Fruit fly (Drosophila melanogaster) whole organism, embryonic: ENCODE data around the gene wls.

Source experiments
- Abd-B ChIP-seq: fragments of 200-800 bp; sonication (Bioruptor generic); optimal IDR thresholded peaks from 2 replicates; lab custom pipeline; 2018; ENCODE audit warnings: missing biosample characterization, mild to moderate bottlenecking, missing genetic modification characterization, moderate library complexity
- CG11247 ChIP-seq: fragments of 200-800 bp; sonication (Bioruptor generic); IDR thresholded peaks from 2 replicates; pipeline ENCODE4 v1.3.6; 2022; ENCODE audit warnings: missing biosample characterization, missing genetic modification characterization
- CG11695 ChIP-seq: fragments of 200-800 bp; sonication (Bioruptor generic); IDR thresholded peaks from 3 replicates; pipeline ENCODE4 v1.3.6; 2022; ENCODE audit warnings: missing biosample characterization, missing genetic modification characterization
- CG12104 ChIP-seq: fragments of 200-800 bp; sonication (Bioruptor generic); optimal IDR thresholded peaks from 3 replicates; lab custom pipeline; 2016; ENCODE audit warnings: missing biosample characterization, missing genetic modification characterization
- CG12391 ChIP-seq: fragments of 200-800 bp; sonication (Bioruptor generic); optimal IDR thresholded peaks from 3 replicates; lab custom pipeline; 2018; ENCODE audit warnings: missing biosample characterization, mild to moderate bottlenecking, missing genetic modification characterization, moderate library complexity
- CG12659 ChIP-seq: fragments of 200-800 bp; sonication (Bioruptor generic); optimal IDR thresholded peaks from 3 replicates; lab custom pipeline; 2017; ENCODE audit warnings: mild to moderate bottlenecking, missing biosample characterization, missing genetic modification reagents, missing genetic modification characterization
- CG13296 ChIP-seq: fragments of 200-800 bp; sonication (Bioruptor generic); optimal IDR thresholded peaks from 3 replicates; lab custom pipeline; 2018; ENCODE audit warnings: missing biosample characterization, mild to moderate bottlenecking, missing genetic modification characterization
- CG15011 ChIP-seq: fragments of 200-800 bp; sonication (Bioruptor generic); optimal IDR thresholded peaks from 3 replicates; lab custom pipeline; 2018; ENCODE audit warnings: missing biosample characterization, mild to moderate bottlenecking, missing genetic modification characterization
- CG17385 ChIP-seq: fragments of 200-800 bp; sonication (Bioruptor generic); optimal IDR thresholded peaks from 3 replicates; lab custom pipeline; 2018; ENCODE audit warnings: missing biosample characterization, mild to moderate bottlenecking, missing genetic modification characterization
- CG2129 ChIP-seq: fragments of 200-800 bp; sonication (Bioruptor generic); IDR thresholded peaks from 2 replicates; pipeline ENCODE4 v1.3.6; 2022; ENCODE audit warnings: missing biosample characterization, missing genetic modification characterization; ENCODE audit not compliant: partially characterized antibody
- CG3065 ChIP-seq: fragments of 200-800 bp; sonication (Bioruptor generic); optimal IDR thresholded peaks from 2 replicates; lab custom pipeline; 2016; ENCODE audit warnings: missing biosample characterization, missing genetic modification characterization
- CG3407 ChIP-seq: fragments of 200-800 bp; sonication (Bioruptor generic); optimal IDR thresholded peaks from 2 replicates; lab custom pipeline; 2018; ENCODE audit warnings: missing biosample characterization, mild to moderate bottlenecking, missing genetic modification characterization
- CG3838 ChIP-seq: fragments of 200-800 bp; sonication (Bioruptor generic); optimal IDR thresholded peaks from 3 replicates; lab custom pipeline; 2016; ENCODE audit warnings: missing biosample characterization, missing genetic modification characterization
- CG42726 ChIP-seq: fragments of 200-800 bp; sonication (Bioruptor generic); IDR thresholded peaks from 2 replicates; pipeline ENCODE4 v1.3.6; 2022; ENCODE audit warnings: missing biosample characterization, missing genetic modification characterization; ENCODE audit not compliant: partially characterized antibody
- CG4707 ChIP-seq: fragments of 200-800 bp; sonication (Bioruptor generic); optimal IDR thresholded peaks from 2 replicates; lab custom pipeline; 2018; ENCODE audit warnings: missing biosample characterization, mild to moderate bottlenecking, missing genetic modification characterization, moderate library complexity
- CG4854 ChIP-seq: fragments of 200-800 bp; sonication (Bioruptor generic); optimal IDR thresholded peaks from 2 replicates; lab custom pipeline; 2016; ENCODE audit warnings: missing biosample characterization, missing genetic modification characterization, inconsistent platforms
- CG6854 ChIP-seq: fragments of 200-800 bp; sonication (Bioruptor generic); optimal IDR thresholded peaks from 3 replicates; lab custom pipeline; 2017; ENCODE audit warnings: missing biosample characterization, mild to moderate bottlenecking, missing genetic modification characterization
- CG7928 ChIP-seq: fragments of 200-800 bp; sonication (Bioruptor generic); optimal IDR thresholded peaks from 2 replicates; lab custom pipeline; 2017; ENCODE audit warnings: missing biosample characterization, mild to moderate bottlenecking, missing genetic modification characterization
- CG7987 ChIP-seq: fragments of 200-800 bp; sonication (Bioruptor generic); optimal IDR thresholded peaks from 2 replicates; lab custom pipeline; 2018; ENCODE audit warnings: missing biosample characterization, mild to moderate bottlenecking, missing genetic modification characterization, moderate library complexity
- CG8478 ChIP-seq: fragments of >200 bp; optimal IDR thresholded peaks from 2 replicates; lab custom pipeline; 2018
- CG9797 ChIP-seq: fragments of 200-800 bp; sonication (Bioruptor generic); optimal IDR thresholded peaks from 3 replicates; lab custom pipeline; 2018; ENCODE audit warnings: missing biosample characterization, mild to moderate bottlenecking, missing genetic modification characterization
- Chrac-16 ChIP-seq: fragments of 200-800 bp; sonication (Bioruptor generic); optimal IDR thresholded peaks from 3 replicates; lab custom pipeline; 2016; ENCODE audit warnings: missing biosample characterization, missing genetic modification characterization
- CkIIα-i1 ChIP-seq: fragments of 200-800 bp; sonication (Bioruptor generic); IDR thresholded peaks from 2 replicates; pipeline ENCODE4 v1.3.6; 2022; ENCODE audit warnings: missing biosample characterization, missing genetic modification characterization
- CoRest ChIP-seq: fragments of 200-800 bp; sonication (Bioruptor generic); optimal IDR thresholded peaks from 3 replicates; lab custom pipeline; 2018; ENCODE audit warnings: missing biosample characterization, mild to moderate bottlenecking, missing genetic modification characterization, moderate library complexity
- Dbx ChIP-seq: fragments of 200-800 bp; sonication (Bioruptor generic); IDR thresholded peaks from 3 replicates; pipeline ENCODE4 v1.3.6; 2022; ENCODE audit warnings: missing biosample characterization, missing genetic modification characterization
- Dref ChIP-seq: fragments of 200-800 bp; sonication (Bioruptor generic); IDR thresholded peaks from 2 replicates; pipeline ENCODE4 v1.3.6; 2022; ENCODE audit warnings: missing biosample characterization, missing genetic modification characterization
- ERR ChIP-seq: fragments of 200-800 bp; sonication (Bioruptor generic); optimal IDR thresholded peaks from 2 replicates; lab custom pipeline; 2016; ENCODE audit warnings: missing biosample characterization, missing genetic modification characterization
- HLH3B ChIP-seq: fragments of 200-800 bp; sonication (Bioruptor generic); IDR thresholded peaks from 2 replicates; pipeline ENCODE4 v1.3.6; 2022; ENCODE audit warnings: missing biosample characterization, missing genetic modification characterization
- Hr39 ChIP-seq: fragments of >200 bp; optimal IDR thresholded peaks from 2 replicates; lab custom pipeline; 2017
- Rfx ChIP-seq: fragments of 200-800 bp; sonication (Bioruptor generic); IDR thresholded peaks from 2 replicates; pipeline ENCODE4 v1.3.6; 2022; ENCODE audit warnings: missing biosample characterization, missing genetic modification characterization
- ap ChIP-seq: fragments of 200-800 bp; sonication (Bioruptor generic); IDR thresholded peaks from 2 replicates; pipeline ENCODE4 v1.3.6; 2022; ENCODE audit warnings: missing biosample characterization, missing genetic modification characterization
- ase ChIP-seq: fragments of 200-800 bp; sonication (Bioruptor generic); IDR thresholded peaks from 3 replicates; pipeline ENCODE4 v1.3.6; 2022; ENCODE audit warnings: missing biosample characterization, missing genetic modification characterization
- ato ChIP-seq: fragments of 200-800 bp; sonication (Bioruptor generic); IDR thresholded peaks from 2 replicates; pipeline ENCODE4 v1.3.6; 2022; ENCODE audit warnings: missing biosample characterization, missing genetic modification characterization; ENCODE audit not compliant: partially characterized antibody
- chif ChIP-seq, 2 experiments: fragments of 200-800 bp; sonication (Bioruptor generic); optimal IDR thresholded peaks; 3 replicates each; lab custom pipeline; 2016; ENCODE audit warnings: missing biosample characterization in 2 of 2, missing genetic modification characterization in 2 of 2
- cwo ChIP-seq: fragments of 200-800 bp; sonication (Bioruptor generic); optimal IDR thresholded peaks from 3 replicates; lab custom pipeline; 2017; ENCODE audit warnings: missing biosample characterization, missing genetic modification characterization, mild to moderate bottlenecking, moderate library complexity, missing genetic modification reagents
- ems ChIP-seq: fragments of 200-800 bp; sonication (Bioruptor generic); optimal IDR thresholded peaks from 3 replicates; lab custom pipeline; 2016; ENCODE audit warnings: missing biosample characterization, missing genetic modification characterization
- en ChIP-seq: fragments of 200-800 bp; sonication (Bioruptor generic); optimal IDR thresholded peaks from 2 replicates; lab custom pipeline; 2016; ENCODE audit warnings: missing biosample characterization, missing genetic modification characterization
- ewg ChIP-seq: fragments of 200-800 bp; sonication (Bioruptor generic); optimal IDR thresholded peaks from 3 replicates; lab custom pipeline; 2017; ENCODE audit warnings: mild to moderate bottlenecking, missing biosample characterization, missing genetic modification reagents, missing genetic modification characterization
- gfzf ChIP-seq: fragments of 200-800 bp; sonication (Bioruptor generic); optimal IDR thresholded peaks from 2 replicates; lab custom pipeline; 2016; ENCODE audit warnings: missing biosample characterization, mild to moderate bottlenecking, missing genetic modification characterization, moderate library complexity
- h ChIP-seq: fragments of >200 bp; optimal IDR thresholded peaks from 2 replicates; lab custom pipeline; 2017
- jigr1 ChIP-seq: fragments of 200-800 bp; sonication (Bioruptor generic); IDR thresholded peaks from 3 replicates; pipeline ENCODE4 v1.3.6; 2022; ENCODE audit warnings: missing biosample characterization, missing genetic modification characterization
- kni ChIP-seq: fragments of 200-800 bp; sonication (Bioruptor generic); optimal IDR thresholded peaks from 3 replicates; lab custom pipeline; 2017; ENCODE audit warnings: mild to moderate bottlenecking, missing biosample characterization, missing genetic modification reagents, missing genetic modification characterization
- lab ChIP-seq: fragments of 200-800 bp; sonication (Bioruptor generic); optimal IDR thresholded peaks from 3 replicates; lab custom pipeline; 2017; ENCODE audit warnings: missing biosample characterization, missing genetic modification characterization, mild to moderate bottlenecking, moderate library complexity, missing genetic modification reagents
- lbe ChIP-seq: fragments of 200-800 bp; sonication (Bioruptor generic); optimal IDR thresholded peaks from 2 replicates; lab custom pipeline; 2016; ENCODE audit warnings: missing biosample characterization, mild to moderate bottlenecking, missing genetic modification characterization
- lov ChIP-seq, 2 experiments: fragments of 200-800 bp in 1 of 2; fragments of >200 bp in 1 of 2; sonication (Bioruptor generic) in 1 of 2; IDR thresholded peaks in 1 of 2; optimal IDR thresholded peaks in 1 of 2; 2 replicates in 1 of 2; 3 replicates in 1 of 2; pipeline versions ENCODE4 v1.3.6 to Lab custom; 2017 to 2022; ENCODE audit warnings: missing biosample characterization in 1 of 2, missing genetic modification characterization in 1 of 2
- mld ChIP-seq: fragments of 200-800 bp; sonication (Bioruptor generic); IDR thresholded peaks from 3 replicates; pipeline ENCODE4 v1.3.6; 2022; ENCODE audit warnings: missing biosample characterization, missing genetic modification characterization; ENCODE audit not compliant: partially characterized antibody
- nmo ChIP-seq: fragments of 200-800 bp; sonication (Bioruptor generic); optimal IDR thresholded peaks from 2 replicates; lab custom pipeline; 2018; ENCODE audit warnings: missing biosample characterization, mild to moderate bottlenecking, missing genetic modification characterization, moderate library complexity
- shn ChIP-seq: fragments of 200-800 bp; sonication (Bioruptor generic); optimal IDR thresholded peaks from 3 replicates; lab custom pipeline; 2016; ENCODE audit warnings: missing biosample characterization, missing genetic modification characterization
- tna ChIP-seq: fragments of 200-800 bp; sonication (Bioruptor generic); IDR thresholded peaks from 2 replicates; pipeline ENCODE4 v1.3.6; 2022; ENCODE audit warnings: missing biosample characterization, missing genetic modification characterization; ENCODE audit not compliant: partially characterized antibody
- ttk ChIP-seq: fragments of 200-800 bp; sonication (Bioruptor generic); IDR thresholded peaks from 2 replicates; pipeline ENCODE4 v2.1.2; 2022; ENCODE audit warnings: missing biosample characterization, missing genetic modification characterization
- zen ChIP-seq: fragments of 200-800 bp; sonication (Bioruptor generic); optimal IDR thresholded peaks from 3 replicates; lab custom pipeline; 2018; ENCODE audit warnings: missing biosample characterization, mild to moderate bottlenecking, missing genetic modification characterization, moderate library complexity

wls gene

DNA sequence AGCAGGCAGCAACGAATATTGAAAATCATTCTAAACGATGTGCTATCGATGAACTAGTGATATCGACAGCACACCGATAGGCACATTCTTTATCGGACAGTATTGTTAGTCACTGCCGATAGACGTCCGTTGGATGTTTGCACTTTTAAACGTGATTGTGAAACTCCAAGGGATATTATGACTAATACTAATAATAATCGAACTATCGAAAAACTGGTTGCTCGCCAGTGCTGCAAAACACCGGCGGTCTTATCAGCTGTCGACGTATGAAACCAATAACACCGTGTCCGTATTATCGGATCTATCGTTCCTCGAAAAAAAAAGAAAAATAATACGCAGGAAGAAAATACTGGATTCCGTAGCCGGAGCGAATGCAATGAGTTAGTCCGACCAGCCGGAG is 41.1 kb upstream of the wls start, which contains the start of the genes Ube3a and CG7600 (continued):
- TF ChIP-seq CG3065 (GFP tag; lab: Kevin White, UChicago) (no peak), CG7928 (peak; percentile 5), mld (GFP tag; lab: Robert Waterston, UW) (peak; percentile 100), chif (GFP tag; optimal IDR thresholded peaks at IDR 0.05; lab: Kevin White, UChicago) (peak; percentile 24 to 27), ato (peak; percentile 100), gfzf (peak; percentile 52), CG42726 (GFP tag; lab: Robert Waterston, UW) (peak; percentile 91; the same call in 1 of the 2 replicates), zen (tag; lab: Kevin White, UChicago) (peak; percentile 54), CG15011 (GFP tag; lab: Kevin White, UChicago) (no peak), CG4854 (GFP tag; lab: Kevin White, UChicago) (peak; percentile 25), CG17385 (peak; percentile 20), ap (GFP tag; lab: Robert Waterston, UW) (no peak), CoRest (tag; lab: Kevin White, UChicago) (peak; percentile 49), CkIIα-i1 (GFP tag; lab: Robert Waterston, UW) (no peak), CG6854 (GFP tag; lab: Kevin White, UChicago) (no peak), Abd-B (GFP tag; lab: Kevin White, UChicago) (no peak), CG7987 (GFP tag; lab: Kevin White, UChicago) (peak; percentile 62), CG11247 (GFP tag; lab: Robert Waterston, UW) (peak; percentile 20; the same call in 1 of the 2 replicates), jigr1 (GFP tag; lab: Robert Waterston, UW) (no peak), Dref (GFP tag; lab: Robert Waterston, UW) (peak; percentile 98), CG12391 (peak; percentile 58), tna (GFP tag; lab: Robert Waterston, UW) (peak; percentile 100), CG2129 (GFP tag; lab: Robert Waterston, UW) (peak; percentile 93), nmo (GFP tag; lab: Kevin White, UChicago) (peak; percentile 66), lov (optimal IDR thresholded peaks at IDR 0.05; lab: Kevin White, UChicago) (no peak), lov (GFP tag; IDR thresholded peaks at IDR 0.05; lab: Robert Waterston, UW) (no peak), Chrac-16 (GFP tag; lab: Kevin White, UChicago) (no peak), CG12659 (GFP tag; lab: Kevin White, UChicago) (peak; percentile 88), en (GFP tag; lab: Kevin White, UChicago) (no peak), Dbx (GFP tag; lab: Robert Waterston, UW) (peak; percentile 66; the same call in 2 of the 3 replicates), ewg (GFP tag; lab: Kevin White, UChicago) (no peak), lbe (GFP tag; lab: Kevin White, UChicago) (peak; percentile 81), HLH3B (GFP tag; lab: Robert Waterston, UW) (no peak), CG3407 (GFP tag; lab: Kevin White, UChicago) (no peak), CG11695 (GFP tag; lab: Robert Waterston, UW) (no peak), ems (GFP tag; lab: Kevin White, UChicago) (peak; percentile 48), h (lab: Kevin White, UChicago) (no peak), ERR (GFP tag; lab: Kevin White, UChicago) (no peak), CG12104 (no peak), CG3838 (GFP tag; lab: Kevin White, UChicago) (no peak), CG8478 (lab: Kevin White, UChicago) (no peak), CG4707 (GFP tag; lab: Kevin White, UChicago) (no peak), shn (GFP tag; lab: Kevin White, UChicago) (peak; percentile 34), cwo (GFP tag; lab: Kevin White, UChicago) (peak; percentile 8), Hr39 (lab: Kevin White, UChicago) (no peak), Rfx (peak; percentile 70), ttk (no peak), CG13296 (peak; percentile 27), ase (no peak; the same call in 2 of the 3 replicates), lab (GFP tag; lab: Kevin White, UChicago) (peak; percentile 65), CG9797 (GFP tag; lab: Kevin White, UChicago) (peak; percentile 71), kni (no peak)
